Worm (Caenorhabditis elegans): ENCODE results near the gene unc-7.

- TF ChIP-seq fos-1 (tag; optimal IDR thresholded peaks at IDR 0.05) (no peak), ctbp-1 (GFP tag; IDR thresholded peaks at IDR 0.05) (no peak), nhr-42 (GFP tag; IDR thresholded peaks at IDR 0.05) (no peak), ama-1 (optimal IDR thresholded peaks at IDR 0.05) (no peak)
Measured at ce11 chrX:15176431-15176911, 28.9 kb upstream of the unc-7 start, which contains the start of gene col-41.

Data from whole organism, L4 larva.